Worm (Caenorhabditis elegans) whole organism, L2 larva: ENCODE results near the gene acr-14.

Experiments
- R02D3.7 ChIP-seq: fragments of 150-350 bp; optimal IDR thresholded peaks from 2 replicates; lab custom pipeline; 2014; ENCODE audit warnings: missing biosample characterization, missing genetic modification characterization
- aly-2 ChIP-seq: fragments of 150-350 bp; optimal IDR thresholded peaks from 2 replicates; lab custom pipeline; 2014; ENCODE audit warnings: missing biosample characterization, missing genetic modification characterization
- ama-1 ChIP-seq: fragments of 150-350 bp; optimal IDR thresholded peaks from 2 replicates; lab custom pipeline; 2018; ENCODE audit warnings: inconsistent platforms
- ceh-82 ChIP-seq: fragments of 150-350 bp; optimal IDR thresholded peaks from 2 replicates; lab custom pipeline; 2014; ENCODE audit warnings: missing biosample characterization, missing genetic modification characterization
- fos-1 ChIP-seq: fragments of 150-350 bp; optimal IDR thresholded peaks from 2 replicates; lab custom pipeline; 2014; ENCODE audit warnings: missing biosample characterization, missing genetic modification characterization
- lin-13 ChIP-seq: fragments of 150-350 bp; optimal IDR thresholded peaks from 2 replicates; lab custom pipeline; 2014; ENCODE audit warnings: missing biosample characterization, missing genetic modification reagents, missing genetic modification characterization
- lin-39 ChIP-seq: fragments of 150-350 bp; optimal IDR thresholded peaks from 2 replicates; lab custom pipeline; 2014; ENCODE audit warnings: missing biosample characterization, missing genetic modification reagents, missing genetic modification characterization
- mab-5 ChIP-seq: fragments of 150-350 bp; optimal IDR thresholded peaks from 2 replicates; lab custom pipeline; 2014; ENCODE audit warnings: missing biosample characterization, missing genetic modification characterization
- nhr-11 ChIP-seq: fragments of 150-350 bp; optimal IDR thresholded peaks from 2 replicates; lab custom pipeline; 2014; ENCODE audit warnings: missing biosample characterization, missing genetic modification characterization
- nhr-25 ChIP-seq: fragments of 150-350 bp; sonication (generic microtip); optimal IDR thresholded peaks from 3 replicates; lab custom pipeline; 2014; ENCODE audit warnings: missing biosample characterization, missing genetic modification characterization
- nhr-77 ChIP-seq: fragments of 150-350 bp; optimal IDR thresholded peaks from 2 replicates; lab custom pipeline; 2014; ENCODE audit warnings: missing biosample characterization, missing genetic modification characterization
- skn-1 ChIP-seq: sonication (generic microtip); optimal IDR thresholded peaks from 2 replicates; lab custom pipeline; 2017; ENCODE audit warnings: missing biosample characterization, missing genetic modification characterization
- unc-62 ChIP-seq: fragments of 150-350 bp; optimal IDR thresholded peaks from 2 replicates; lab custom pipeline; 2014; ENCODE audit warnings: missing biosample characterization, missing genetic modification reagents, missing genetic modification characterization
- ztf-11 ChIP-seq: sonication (generic microtip); optimal IDR thresholded peaks from 2 replicates; lab custom pipeline; 2017; ENCODE audit warnings: missing biosample characterization, missing genetic modification characterization

- TF ChIP-seq fos-1 (tag; lab: Kevin White, UChicago) (no peak), lin-39 (no peak), ztf-11 (tag; lab: Kevin White, UChicago) (no peak), R02D3.7 (tag; lab: Kevin White, UChicago) (no peak), ama-1 (lab: Kevin White, UChicago) (no peak), skn-1 (tag; lab: Kevin White, UChicago) (no peak), unc-62 (no peak), nhr-11 (tag; lab: Kevin White, UChicago) (no peak), mab-5 (no peak), aly-2 (tag; lab: Kevin White, UChicago) (no peak), nhr-77 (no peak), nhr-25 (tag; lab: Kevin White, UChicago) (peak; percentile 47), ceh-82 (tag; lab: Kevin White, UChicago) (no peak), lin-13 (no peak)
Measured at ce11 chrII:8225347-8225746, 48.4 kb upstream of the acr-14 start.
